Worm (Caenorhabditis elegans) whole organism, late embryonic: ENCODE results near the gene mfsd-8.

Experiments used
- C08G9.2 ChIP-seq: sonication (generic microtip); optimal IDR thresholded peaks from 2 replicates; lab custom pipeline; 2016; ENCODE audit warnings: mild to moderate bottlenecking, missing genetic modification characterization, moderate library complexity, missing compliant biosample characterization
- C38D4.7 ChIP-seq: fragments of 200-800 bp; sonication (Bioruptor generic); optimal IDR thresholded peaks from 2 replicates; lab custom pipeline; 2018; ENCODE audit warnings: mild to moderate bottlenecking, missing genetic modification characterization, moderate library complexity, missing compliant biosample characterization
- K02D7.2 ChIP-seq: sonication (generic microtip); optimal IDR thresholded peaks from 2 replicates; lab custom pipeline; 2017; ENCODE audit warnings: mild to moderate bottlenecking, missing genetic modification characterization, missing compliant biosample characterization
- T23F11.4 ChIP-seq: fragments of 200-800 bp; sonication (Bioruptor generic); optimal IDR thresholded peaks from 2 replicates; lab custom pipeline; 2018; ENCODE audit warnings: mild to moderate bottlenecking, missing genetic modification characterization, missing compliant biosample characterization
- Y22D7AL.16 ChIP-seq: sonication (generic microtip); optimal IDR thresholded peaks from 2 replicates; lab custom pipeline; 2016; ENCODE audit warnings: missing genetic modification characterization, missing compliant biosample characterization
- ama-1 ChIP-seq: fragments of 150-350 bp; optimal IDR thresholded peaks from 2 replicates; lab custom pipeline; 2014
- ceh-22 ChIP-seq: sonication (generic microtip); optimal IDR thresholded peaks from 2 replicates; lab custom pipeline; 2017; ENCODE audit warnings: missing biosample characterization, missing genetic modification characterization
- ceh-30 ChIP-seq: fragments of 150-350 bp; optimal IDR thresholded peaks from 2 replicates; lab custom pipeline; 2014; ENCODE audit warnings: missing biosample characterization, missing genetic modification characterization
- ceh-34 ChIP-seq: sonication (generic microtip); optimal IDR thresholded peaks from 2 replicates; lab custom pipeline; 2016; ENCODE audit warnings: mild to moderate bottlenecking, missing genetic modification characterization, missing compliant biosample characterization
- ceh-48 ChIP-seq: sonication (generic microtip); optimal IDR thresholded peaks from 2 replicates; lab custom pipeline; 2016; ENCODE audit warnings: missing genetic modification characterization, inconsistent platforms, missing compliant biosample characterization
- ceh-9 ChIP-seq: sonication (generic microtip); optimal IDR thresholded peaks from 2 replicates; lab custom pipeline; 2016; ENCODE audit warnings: mild to moderate bottlenecking, missing genetic modification characterization, inconsistent platforms, missing compliant biosample characterization
- che-1 ChIP-seq: sonication (generic microtip); optimal IDR thresholded peaks from 2 replicates; lab custom pipeline; 2016; ENCODE audit warnings: mild to moderate bottlenecking, missing genetic modification characterization, missing compliant biosample characterization
- dmd-4 ChIP-seq: sonication (generic microtip); optimal IDR thresholded peaks from 2 replicates; lab custom pipeline; 2016; ENCODE audit warnings: borderline replicate concordance, missing genetic modification characterization, missing compliant biosample characterization
- elt-2 ChIP-seq: sonication (generic microtip); optimal IDR thresholded peaks from 2 replicates; lab custom pipeline; 2016; ENCODE audit warnings: missing genetic modification reagents, missing genetic modification characterization, missing compliant biosample characterization
- elt-4 ChIP-seq: sonication (generic microtip); optimal IDR thresholded peaks from 2 replicates; lab custom pipeline; 2016; ENCODE audit warnings: missing genetic modification characterization, missing compliant biosample characterization
- ets-4 ChIP-seq: sonication (generic microtip); optimal IDR thresholded peaks from 2 replicates; lab custom pipeline; 2016; ENCODE audit warnings: missing genetic modification characterization, missing compliant biosample characterization
- fkh-10 ChIP-seq: fragments of 150-350 bp; optimal IDR thresholded peaks from 2 replicates; lab custom pipeline; 2014; ENCODE audit warnings: missing biosample characterization, missing genetic modification reagents, missing genetic modification characterization
- gmeb-2 ChIP-seq: sonication (generic microtip); optimal IDR thresholded peaks from 2 replicates; lab custom pipeline; 2016; ENCODE audit warnings: missing genetic modification characterization, inconsistent platforms, missing compliant biosample characterization
- hlh-30 ChIP-seq: sonication (generic microtip); optimal IDR thresholded peaks from 2 replicates; lab custom pipeline; 2017; ENCODE audit warnings: antibody characterized with exemption, missing genetic modification characterization, missing compliant biosample characterization; ENCODE audit not compliant: insufficient read depth
- lin-11 ChIP-seq: fragments of 200-800 bp; sonication (Bioruptor generic); optimal IDR thresholded peaks from 2 replicates; lab custom pipeline; 2018; ENCODE audit warnings: mild to moderate bottlenecking, missing genetic modification characterization, missing compliant biosample characterization
- madf-2 ChIP-seq: sonication (generic microtip); optimal IDR thresholded peaks from 2 replicates; lab custom pipeline; 2017; ENCODE audit warnings: missing genetic modification characterization, missing compliant biosample characterization
- mec-3 ChIP-seq: sonication (generic microtip); optimal IDR thresholded peaks from 2 replicates; lab custom pipeline; 2016; ENCODE audit warnings: borderline replicate concordance, missing genetic modification characterization, missing compliant biosample characterization
- nfya-1 ChIP-seq: sonication (generic microtip); optimal IDR thresholded peaks from 2 replicates; lab custom pipeline; 2017; ENCODE audit warnings: missing genetic modification characterization, mild to moderate bottlenecking, missing compliant biosample characterization, antibody characterized with exemption, moderate library complexity
- nhr-11 ChIP-seq: fragments of 150-350 bp; optimal IDR thresholded peaks from 2 replicates; lab custom pipeline; 2014; ENCODE audit warnings: missing biosample characterization, missing genetic modification characterization
- nhr-232 ChIP-seq: sonication (generic microtip); optimal IDR thresholded peaks from 2 replicates; lab custom pipeline; 2016; ENCODE audit warnings: missing genetic modification characterization, missing compliant biosample characterization
- pag-3 ChIP-seq: sonication (generic microtip); optimal IDR thresholded peaks from 2 replicates; lab custom pipeline; 2016; ENCODE audit warnings: missing compliant biosample characterization, missing genetic modification characterization, borderline replicate concordance
- pax-1 ChIP-seq: fragments of 150-350 bp; optimal IDR thresholded peaks from 2 replicates; lab custom pipeline; 2014; ENCODE audit warnings: missing biosample characterization, missing genetic modification characterization
- pha-2 ChIP-seq: sonication (generic microtip); optimal IDR thresholded peaks from 2 replicates; lab custom pipeline; 2017; ENCODE audit warnings: mild to moderate bottlenecking, missing genetic modification characterization, missing compliant biosample characterization
- pros-1 ChIP-seq: fragments of 150-350 bp; optimal IDR thresholded peaks from 2 replicates; lab custom pipeline; 2014; ENCODE audit warnings: missing biosample characterization, missing genetic modification reagents, missing genetic modification characterization
- ref-2 ChIP-seq: sonication (generic microtip); optimal IDR thresholded peaks from 2 replicates; lab custom pipeline; 2016; ENCODE audit warnings: missing genetic modification characterization, missing compliant biosample characterization
- rnt-1 ChIP-seq: sonication (generic microtip); optimal IDR thresholded peaks from 2 replicates; lab custom pipeline; 2016; ENCODE audit warnings: missing genetic modification characterization, missing compliant biosample characterization
- sox-2 ChIP-seq: fragments of 200-800 bp; sonication (Bioruptor generic); IDR thresholded peaks from 2 replicates; pipeline ENCODE4 v1.3.6; 2022; ENCODE audit warnings: missing genetic modification reagents, missing genetic modification characterization, missing compliant biosample characterization
- sox-4 ChIP-seq: sonication (generic microtip); optimal IDR thresholded peaks from 2 replicates; lab custom pipeline; 2017; ENCODE audit warnings: mild to moderate bottlenecking, missing genetic modification characterization, inconsistent platforms, missing compliant biosample characterization
- tbx-2 ChIP-seq: sonication (generic microtip); optimal IDR thresholded peaks from 2 replicates; lab custom pipeline; 2016; ENCODE audit warnings: missing genetic modification characterization, missing compliant biosample characterization
- ttx-3 ChIP-seq: sonication (generic microtip); optimal IDR thresholded peaks from 2 replicates; lab custom pipeline; 2016; ENCODE audit warnings: missing genetic modification reagents, missing genetic modification characterization, missing compliant biosample characterization
- unc-3 ChIP-seq, 2 experiments: fragments of 200-800 bp in 1 of 2; sonication (Bioruptor generic) in 1 of 2; sonication (generic microtip) in 1 of 2; conservative IDR thresholded peaks in 1 of 2; optimal IDR thresholded peaks in 1 of 2; 2 replicates each; pipeline versions ENCODE4 v1.3.6 to Lab custom; 2016 to 2022; ENCODE audit warnings: missing compliant biosample characterization in 2 of 2, missing genetic modification characterization in 2 of 2, missing genetic modification reagents in 1 of 2
- unc-42 ChIP-seq: sonication (generic microtip); optimal IDR thresholded peaks from 2 replicates; lab custom pipeline; 2016; ENCODE audit warnings: missing genotype, missing genetic modification characterization, missing compliant biosample characterization
- unc-55 ChIP-seq: sonication (generic microtip); optimal IDR thresholded peaks from 2 replicates; lab custom pipeline; 2017; ENCODE audit warnings: missing biosample characterization, missing genetic modification reagents, missing genetic modification characterization
- unc-86 ChIP-seq: sonication (generic microtip); optimal IDR thresholded peaks from 2 replicates; lab custom pipeline; 2016; ENCODE audit warnings: missing genetic modification characterization, missing compliant biosample characterization
- zip-5 ChIP-seq: sonication (generic microtip); optimal IDR thresholded peaks from 2 replicates; lab custom pipeline; 2016; ENCODE audit warnings: missing genetic modification characterization, missing compliant biosample characterization

Gene mfsd-8

ce11 chrIII:3242379-3242778 lies 39.7 kb upstream of the mfsd-8 start:
- no peak for TF ChIP-seq mec-3 (tag; lab: Kevin White, UChicago)
- TF ChIP-seq ceh-48 (tag; lab: Kevin White, UChicago) = peak; percentile 41
- no peak for TF ChIP-seq sox-2 (GFP tag; lab: Robert Waterston, UW)
- no peak for TF ChIP-seq madf-2 (tag; lab: Kevin White, UChicago)

ce11 chrIII:3248307-3249037 lies 33.6 kb upstream of the mfsd-8 start, which contains the start of gene nduf-9:
TSS of gene nduf-9 (minus strand) at chrIII:3248575.
- no peak for TF ChIP-seq tbx-2 (tag; lab: Kevin White, UChicago)
- peak; percentile 47 for TF ChIP-seq unc-42
- peak; percentile 50 for TF ChIP-seq ceh-30 (tag; lab: Kevin White, UChicago)
- TF ChIP-seq C08G9.2 (tag; lab: Kevin White, UChicago) = peak; percentile 24
- TF ChIP-seq nfya-1 (tag; lab: Kevin White, UChicago) = peak; percentile 69
- peak; percentile 12 for TF ChIP-seq elt-2

ce11 chrIII:3249038-3249420 lies 33.1 kb upstream of the mfsd-8 start:
- TF ChIP-seq zip-5 (tag; lab: Kevin White, UChicago) = no peak
- TF ChIP-seq unc-42 = no peak
- peak; percentile 19 for TF ChIP-seq che-1
- TF ChIP-seq gmeb-2 = no peak
- TF ChIP-seq ref-2 (tag; lab: Kevin White, UChicago) = no peak
- TF ChIP-seq pax-1 (tag; lab: Kevin White, UChicago) = no peak
- no peak for TF ChIP-seq elt-2
- no peak for TF ChIP-seq ama-1 (lab: Kevin White, UChicago)
- TF ChIP-seq fkh-10 (GFP tag; lab: Kevin White, UChicago) = no peak
- TF ChIP-seq pha-2 (tag; lab: Kevin White, UChicago) = no peak
- TF ChIP-seq sox-4 (tag; lab: Kevin White, UChicago) = no peak
- peak; percentile 15 for TF ChIP-seq ceh-48 (tag; lab: Kevin White, UChicago)
- peak; percentile 12 for TF ChIP-seq unc-86
- TF ChIP-seq unc-3 (GFP tag; conservative IDR thresholded peaks at IDR 0.05; lab: Robert Waterston, UW) = no peak
- TF ChIP-seq unc-3 (tag; optimal IDR thresholded peaks at IDR 0.05; lab: Kevin White, UChicago) = no peak
- no peak for TF ChIP-seq nhr-232
- TF ChIP-seq rnt-1 (tag; lab: Kevin White, UChicago) = no peak
- peak; percentile 33 for TF ChIP-seq C38D4.7 (GFP tag; lab: Kevin White, UChicago)
- no peak for TF ChIP-seq K02D7.2 (tag; lab: Kevin White, UChicago)
- TF ChIP-seq elt-4 (tag; lab: Kevin White, UChicago) = no peak
- TF ChIP-seq, all 69 proteins: peak for 4

ce11 chrIII:3250596-3251112 lies 31.5 kb upstream of the mfsd-8 start, which contains the start of gene Y53G8AL.4:
TSS of gene Y53G8AL.4 (minus strand) at chrIII:3250646.
- TF ChIP-seq pha-2 (tag; lab: Kevin White, UChicago) (no peak), ceh-22 (tag; lab: Kevin White, UChicago) (no peak), Y22D7AL.16 (no peak), nhr-11 (tag; lab: Kevin White, UChicago) (no peak), nhr-232 (no peak), ama-1 (lab: Kevin White, UChicago) (no peak), ceh-9 (tag; lab: Kevin White, UChicago) (no peak), lin-11 (tag; lab: Kevin White, UChicago) (no peak)

- TF ChIP-seq dmd-4 (tag; lab: Kevin White, UChicago) (no peak), C08G9.2 (tag; lab: Kevin White, UChicago) (no peak), gmeb-2 (no peak), T23F11.4 (GFP tag; lab: Kevin White, UChicago) (no peak), pros-1 (no peak), ceh-34 (tag; lab: Kevin White, UChicago) (no peak), Y22D7AL.16 (no peak), madf-2 (tag; lab: Kevin White, UChicago) (no peak), elt-2 (no peak), pag-3 (no peak), unc-86 (no peak), ets-4 (tag; lab: Kevin White, UChicago) (no peak), hlh-30 (tag; lab: Kevin White, UChicago) (no peak), ttx-3 (tag; lab: Kevin White, UChicago) (no peak), unc-55 (no peak), che-1 (no peak), lin-11 (tag; lab: Kevin White, UChicago) (no peak)
- TF ChIP-seq, all 69 proteins: peak for 0
Measured at ce11 chrIII:3253043-3253442, 29.1 kb upstream of the mfsd-8 start, which contains the start of gene Y53G8AL.3. TSS of gene Y53G8AL.3 (minus strand) at chrIII:3253143.
